Fruit fly (Drosophila melanogaster): ENCODE measurements around the gene CG3792.

DNA sequence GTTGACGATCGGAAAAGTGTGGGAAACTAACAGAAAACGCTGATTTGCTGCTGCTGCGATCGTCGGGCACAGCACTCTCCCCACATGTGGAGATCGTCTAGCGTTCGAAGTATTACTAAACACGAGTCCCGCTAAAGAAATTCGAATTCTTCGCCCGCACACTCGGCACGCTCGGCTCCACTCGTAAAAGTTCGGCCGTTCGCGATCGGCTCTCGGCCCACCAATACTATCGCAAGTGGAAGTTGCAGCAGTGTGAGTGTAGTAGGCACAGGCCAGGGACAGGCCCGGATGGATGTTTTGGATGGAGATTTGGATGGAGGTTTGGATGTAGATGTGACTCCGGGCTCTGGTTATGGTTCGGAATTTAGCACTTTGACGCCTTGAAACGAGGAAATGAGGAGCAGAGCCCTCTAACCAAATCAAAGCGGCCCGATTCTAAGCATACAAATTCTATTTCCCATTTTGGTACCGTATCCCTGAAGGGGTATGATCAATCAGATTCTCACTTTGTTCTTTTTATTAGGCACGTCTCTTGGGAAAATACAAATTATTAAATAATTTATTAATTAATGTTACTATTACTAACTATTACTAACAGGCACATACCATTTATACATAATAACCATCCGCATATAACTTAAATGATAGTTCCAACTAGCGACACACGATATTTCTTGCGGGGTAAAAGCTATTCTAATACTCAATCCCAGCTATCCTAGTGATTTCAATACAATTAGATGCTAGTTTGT lies 50.4 kb downstream of the CG3792 start:
- TF ChIP-seq Sox14 (GFP tag; optimal IDR thresholded peaks at IDR 0.05): no peak
- no peak for TF ChIP-seq pdm3 (GFP tag; optimal IDR thresholded peaks at IDR 0.05)

Measured in whole organism, prepupa.